Worm (Caenorhabditis elegans): ENCODE data around the gene rabs-5.

rabs-5 gene

DNA sequence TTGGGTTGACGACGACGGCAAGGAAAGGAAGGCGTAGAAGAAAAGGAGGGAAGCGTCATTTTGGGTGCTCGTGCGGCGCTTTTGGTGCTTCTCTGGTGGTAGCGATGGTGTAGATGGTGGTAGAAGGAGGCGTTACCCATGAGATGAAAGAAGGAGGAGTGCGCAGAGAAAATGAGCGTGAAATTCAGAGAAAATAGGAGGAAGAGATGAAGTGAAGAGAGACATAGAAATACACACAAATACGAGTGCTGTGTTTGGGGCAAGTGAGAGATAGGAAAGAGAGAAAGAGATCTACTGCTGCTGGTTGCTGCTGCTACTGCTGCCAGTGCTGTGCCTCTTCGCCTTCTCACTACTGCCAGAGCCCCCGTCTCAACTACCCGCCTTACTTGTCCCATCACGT, 40.8 kb downstream of the rabs-5 start (continued):
- TF ChIP-seq nhr-237 (tag; optimal IDR thresholded peaks at IDR 0.05), result no peak
- peak in 1 of 2 experiments; percentile 99 for TF ChIP-seq unc-62 (GFP tag; optimal IDR thresholded peaks at IDR 0.05 in 1 of 2)
- no peak for TF ChIP-seq unc-62 (tag; optimal IDR thresholded peaks at IDR 0.05)
- TF ChIP-seq hmg-1.1 (GFP tag; IDR thresholded peaks at IDR 0.05), result peak; percentile 78
- TF ChIP-seq nhr-76 (tag; optimal IDR thresholded peaks at IDR 0.05), result no peak
- TF ChIP-seq fos-1 (tag; optimal IDR thresholded peaks at IDR 0.05), result no peak
- no peak for TF ChIP-seq daf-19 (GFP tag; conservative IDR thresholded peaks at IDR 0.05)
- no peak for TF ChIP-seq T20F7.1 (GFP tag; optimal IDR thresholded peaks at IDR 0.05)
- no peak for TF ChIP-seq nhr-42 (GFP tag; IDR thresholded peaks at IDR 0.05)
- no peak for TF ChIP-seq snpc-4 (tag; optimal IDR thresholded peaks at IDR 0.05)
- TF ChIP-seq pha-4 (GFP tag; IDR thresholded peaks at IDR 0.05), result peak; percentile 30; the same call in 1 of the 2 replicates
- TF ChIP-seq pha-4 (tag; optimal IDR thresholded peaks at IDR 0.05), result no peak
- no peak for TF ChIP-seq zfp-2 (tag; optimal IDR thresholded peaks at IDR 0.05)
- no peak for TF ChIP-seq daf-16 (GFP tag; optimal IDR thresholded peaks at IDR 0.05)
- TF ChIP-seq daf-16 (tag; optimal IDR thresholded peaks at IDR 0.05), result no peak
- no peak for TF ChIP-seq attf-4 (tag; optimal IDR thresholded peaks at IDR 0.05)
- peak; percentile 54 for TF ChIP-seq rbr-2 (tag; optimal IDR thresholded peaks at IDR 0.05)
- TF ChIP-seq jun-1 (tag; optimal IDR thresholded peaks at IDR 0.05), result no peak
- no peak for TF ChIP-seq R02D3.7 (tag; optimal IDR thresholded peaks at IDR 0.05)
- TF ChIP-seq Y48G9A.11 (GFP tag; IDR thresholded peaks at IDR 0.05), result no peak
- TF ChIP-seq ztf-11 (tag; optimal IDR thresholded peaks at IDR 0.05), result no peak
- no peak for TF ChIP-seq nhr-11 (tag; optimal IDR thresholded peaks at IDR 0.05)
- TF ChIP-seq nhr-102 (tag; optimal IDR thresholded peaks at IDR 0.05), result no peak
- TF ChIP-seq mep-1 (tag; optimal IDR thresholded peaks at IDR 0.05), result peak; percentile 5
- no peak for TF ChIP-seq hlh-11 (tag; optimal IDR thresholded peaks at IDR 0.05)
- TF ChIP-seq pqm-1 (tag; optimal IDR thresholded peaks at IDR 0.05), result no peak

DNA sequence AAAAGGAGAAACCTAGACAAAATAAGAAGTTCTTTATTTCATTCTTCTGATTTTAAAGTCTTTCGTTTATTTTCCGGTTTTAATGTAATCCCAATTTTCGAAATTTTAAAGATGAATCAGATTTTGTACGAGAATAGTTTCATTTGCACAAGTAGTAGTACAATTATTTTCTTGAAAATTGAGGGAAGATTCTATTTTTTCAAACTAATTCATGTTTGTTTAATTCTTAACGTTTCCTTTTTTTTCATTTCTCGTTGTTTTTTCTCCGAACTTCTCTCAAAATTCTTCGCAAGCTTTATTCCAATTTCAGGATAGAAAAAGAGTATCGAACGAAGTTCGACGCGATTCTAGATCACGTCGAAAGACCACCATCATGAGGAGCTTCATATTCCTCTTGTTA, 45.0 kb downstream of the rabs-5 start, which contains the start of gene sax-7:
TSS of gene sax-7 (plus strand) at position 301 of the 400 bp plus-strand sequence.
- TF ChIP-seq nhr-10 (tag; optimal IDR thresholded peaks at IDR 0.05) (no peak), saeg-2 (GFP tag; IDR thresholded peaks at IDR 0.05) (no peak), ZK546.5 (tag; optimal IDR thresholded peaks at IDR 0.05) (no peak), vab-7 (GFP tag; IDR thresholded peaks at IDR 0.05) (no peak), mep-1 (tag; optimal IDR thresholded peaks at IDR 0.05) (no peak)

ce11 chrIV:8061267-8061666, 46.1 kb downstream of the rabs-5 start:
- TF ChIP-seq Y105C5A.15 (GFP tag; IDR thresholded peaks at IDR 0.05) (no peak), ceh-32 (tag; optimal IDR thresholded peaks at IDR 0.05; ENCODE audit: poor library complexity) (no peak), lin-39 (tag; optimal IDR thresholded peaks at IDR 0.05) (no peak), snpc-1.2 (GFP tag; IDR thresholded peaks at IDR 0.05) (0 out of 2 replicates have a peak, but pooled peaks have one; percentile 35), mep-1 (tag; optimal IDR thresholded peaks at IDR 0.05) (no peak), Y48G9A.11 (GFP tag; IDR thresholded peaks at IDR 0.05) (no peak), unc-130 (GFP tag; optimal IDR thresholded peaks at IDR 0.05) (peak; percentile 61), madf-9 (GFP tag; conservative IDR thresholded peaks at IDR 0.05) (no peak), ctbp-1 (GFP tag; IDR thresholded peaks at IDR 0.05) (no peak), egl-27 (tag; optimal IDR thresholded peaks at IDR 0.05) (no peak)

Measured in whole organism, L4 larva.